Worm (Caenorhabditis elegans) whole organism, early embryonic: ENCODE results near the gene nhr-171.

ENCODE experiments used
- F13C5.2 ChIP-seq: sonication (generic microtip); optimal IDR thresholded peaks from 2 replicates; lab custom pipeline; 2017; ENCODE audit warnings: mild to moderate bottlenecking, missing genetic modification characterization, inconsistent platforms, missing compliant biosample characterization
- aly-1 ChIP-seq: sonication (generic microtip); optimal IDR thresholded peaks from 2 replicates; lab custom pipeline; 2016; ENCODE audit warnings: missing genetic modification characterization, missing compliant biosample characterization
- ama-1 ChIP-seq: fragments of 150-350 bp; optimal IDR thresholded peaks from 2 replicates; lab custom pipeline; 2014
- flt-1 ChIP-seq: fragments of 200-800 bp; sonication (Bioruptor generic); IDR thresholded peaks from 2 replicates; pipeline ENCODE4 v1.3.6; 2022; ENCODE audit warnings: missing genetic modification characterization, missing compliant biosample characterization
- hmbx-1 ChIP-seq: sonication (generic microtip); optimal IDR thresholded peaks from 2 replicates; lab custom pipeline; 2016; ENCODE audit warnings: mild to moderate bottlenecking, missing genetic modification characterization, missing compliant biosample characterization
- hmg-4 ChIP-seq: fragments of 200-800 bp; sonication (Bioruptor generic); optimal IDR thresholded peaks from 2 replicates; lab custom pipeline; 2018; ENCODE audit warnings: mild to moderate bottlenecking, missing genetic modification characterization, missing compliant biosample characterization
- hnd-1 ChIP-seq: sonication (generic microtip); optimal IDR thresholded peaks from 2 replicates; lab custom pipeline; 2016; ENCODE audit warnings: missing genetic modification characterization, missing compliant biosample characterization
- scrt-1 ChIP-seq: fragments of 200-800 bp; sonication (Bioruptor generic); IDR thresholded peaks from 2 replicates; pipeline ENCODE4 v1.3.6; 2022; ENCODE audit warnings: missing genetic modification characterization, missing compliant biosample characterization
- tbx-11 ChIP-seq: fragments of 200-800 bp; sonication (Bioruptor generic); IDR thresholded peaks from 2 replicates; pipeline ENCODE4 v1.3.6; 2022; ENCODE audit warnings: missing genetic modification characterization, missing compliant biosample characterization
- tbx-37 ChIP-seq: fragments of 200-800 bp; sonication (Bioruptor generic); conservative IDR thresholded peaks from 2 replicates; pipeline ENCODE4 v1.3.6; 2022; ENCODE audit warnings: missing genetic modification reagents, missing genetic modification characterization, missing compliant biosample characterization
- tra-4 ChIP-seq: sonication (generic microtip); optimal IDR thresholded peaks from 2 replicates; lab custom pipeline; 2017; ENCODE audit warnings: missing genetic modification characterization, missing compliant biosample characterization

DNA sequence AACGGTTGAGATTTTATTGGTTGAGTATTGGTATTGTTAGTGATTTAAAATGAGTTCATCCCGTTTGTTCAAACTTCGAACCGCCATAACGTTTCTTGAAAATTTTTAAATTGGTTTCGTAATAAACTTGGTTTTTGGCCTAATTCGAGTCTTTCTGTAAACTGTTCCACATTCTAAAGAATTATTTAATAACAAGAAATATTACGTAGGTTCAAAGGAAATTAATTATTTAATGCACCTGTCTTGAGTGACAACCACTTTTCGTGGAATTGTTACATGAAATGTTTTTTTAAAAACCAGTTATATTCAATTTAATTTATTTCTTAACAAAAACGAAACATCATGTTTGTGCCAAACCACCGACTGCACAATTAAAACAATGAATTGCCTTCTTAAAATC is 10.4 kb upstream of the nhr-171 start:
- TF ChIP-seq hmg-4 (GFP tag; lab: Kevin White, UChicago) (no peak), tbx-11 (no peak), aly-1 (tag; lab: Kevin White, UChicago) (no peak), ama-1 (lab: Kevin White, UChicago) (no peak), hmbx-1 (tag; lab: Kevin White, UChicago) (no peak), flt-1 (GFP tag; lab: Robert Waterston, UW) (no peak), tra-4 (tag; lab: Kevin White, UChicago) (no peak), hnd-1 (no peak), F13C5.2 (tag; lab: Kevin White, UChicago) (no peak), scrt-1 (GFP tag; lab: Robert Waterston, UW) (no peak), tbx-37 (GFP tag; lab: Robert Waterston, UW) (no peak)
